Worm (Caenorhabditis elegans) whole organism, L4 larva: Measurements from ENCODE around the gene H10E21.1.

Experiments
- F37D6.2 ChIP-seq: sonication (generic microtip); optimal IDR thresholded peaks from 2 replicates; lab custom pipeline; 2016; ENCODE audit warnings: mild to moderate bottlenecking, missing genetic modification characterization, missing compliant biosample characterization
- mdl-1 ChIP-seq, 2 experiments: fragments of 150-350 bp in 1 of 2; sonication (generic microtip) in 1 of 2; optimal IDR thresholded peaks; 2 replicates each; lab custom pipeline; 2014 to 2017; ENCODE audit warnings: missing biosample characterization in 2 of 2, missing genetic modification characterization in 2 of 2
- mxl-3 ChIP-seq: fragments of 200-800 bp; sonication (Bioruptor generic); optimal IDR thresholded peaks from 2 replicates; lab custom pipeline; 2018; ENCODE audit warnings: mild to moderate bottlenecking, missing genetic modification characterization, missing compliant biosample characterization
- nhr-11 ChIP-seq: fragments of 150-350 bp; optimal IDR thresholded peaks from 2 replicates; lab custom pipeline; 2014; ENCODE audit warnings: missing biosample characterization, missing genetic modification characterization
- tag-97 ChIP-seq: fragments of 200-800 bp; sonication (Bioruptor generic); IDR thresholded peaks from 2 replicates; pipeline ENCODE4 v1.3.6; 2022; ENCODE audit warnings: missing genetic modification characterization, missing compliant biosample characterization
- unc-130 ChIP-seq: sonication (generic microtip); optimal IDR thresholded peaks from 2 replicates; lab custom pipeline; 2016; ENCODE audit warnings: missing genetic modification reagents, missing genetic modification characterization, missing compliant biosample characterization
- unc-39 ChIP-seq: sonication (generic microtip); optimal IDR thresholded peaks from 2 replicates; lab custom pipeline; 2017; ENCODE audit warnings: missing biosample characterization, missing genetic modification characterization

- no peak for TF ChIP-seq unc-39 (tag; lab: Kevin White, UChicago)
- TF ChIP-seq tag-97 (GFP tag; lab: Robert Waterston, UW) = no peak
- no peak for TF ChIP-seq mxl-3 (GFP tag; lab: Kevin White, UChicago)
- TF ChIP-seq nhr-11 = no peak
- no peak for TF ChIP-seq mdl-1 (tag; optimal IDR thresholded peaks at IDR 0.05; lab: Kevin White, UChicago)
- TF ChIP-seq unc-130 (GFP tag; lab: Kevin White, UChicago) = no peak
- peak; percentile 12 for TF ChIP-seq F37D6.2 (tag; lab: Kevin White, UChicago)
Observed at ce11 chrIII:62383-62873, 46.9 kb downstream of the H10E21.1 start.
